Fruit fly (Drosophila melanogaster): ENCODE data around the gene Vha100-1.

The Vha100-1 gene

dm6 chr3R:29083459-29084457, 47.2 kb upstream of the Vha100-1 start (continued):
- TF ChIP-seq CG12659 (GFP tag; optimal IDR thresholded peaks at IDR 0.05) (no peak), twi (tag; optimal IDR thresholded peaks at IDR 0.05) (peak; percentile 89), CG30431 (GFP tag; optimal IDR thresholded peaks at IDR 0.05) (no peak), CG18011 (GFP tag; optimal IDR thresholded peaks at IDR 0.05) (no peak), Rx (GFP tag; IDR thresholded peaks at IDR 0.05) (no peak), Gsc (GFP tag; IDR thresholded peaks at IDR 0.05) (no peak), CG4404 (GFP tag; IDR thresholded peaks at IDR 0.05) (no peak), grau (tag; optimal IDR thresholded peaks at IDR 0.05) (no peak), jing (GFP tag; optimal IDR thresholded peaks at IDR 0.05) (no peak), CG10267 (tag; optimal IDR thresholded peaks at IDR 0.05) (no peak), lilli (GFP tag; optimal IDR thresholded peaks at IDR 0.05) (no peak), HHEX (GFP tag; optimal IDR thresholded peaks at IDR 0.05) (peak; percentile 14), Poxn (GFP tag; IDR thresholded peaks at IDR 0.05) (no peak), CG13894 (tag; optimal IDR thresholded peaks at IDR 0.05) (no peak), CG1529 (GFP tag; optimal IDR thresholded peaks at IDR 0.05) (peak; percentile 47), Fer1 (GFP tag; optimal IDR thresholded peaks at IDR 0.05) (no peak), Dll (GFP tag; IDR thresholded peaks at IDR 0.05; ENCODE audit: partially characterized antibody) (no peak), dysf (GFP tag; IDR thresholded peaks at IDR 0.05) (no peak), maf-S (GFP tag; optimal IDR thresholded peaks at IDR 0.05) (no peak), ase (GFP tag; IDR thresholded peaks at IDR 0.05) (no peak), CG2678 (tag; optimal IDR thresholded peaks at IDR 0.05) (peak; percentile 34), pho (GFP tag; optimal IDR thresholded peaks at IDR 0.05) (no peak), CG15011 (GFP tag; optimal IDR thresholded peaks at IDR 0.05) (no peak), bbx (GFP tag; IDR thresholded peaks at IDR 0.05; ENCODE audit: partially characterized antibody) (no peak), bcd (GFP tag; optimal IDR thresholded peaks at IDR 0.05) (no peak), fd3F (GFP tag; optimal IDR thresholded peaks at IDR 0.05) (no peak), nom (GFP tag; optimal IDR thresholded peaks at IDR 0.05) (no peak), CG8281 (tag; optimal IDR thresholded peaks at IDR 0.05) (no peak), Chrac-16 (GFP tag; optimal IDR thresholded peaks at IDR 0.05) (no peak), CG18476 (GFP tag; optimal IDR thresholded peaks at IDR 0.05) (no peak), her (GFP tag; optimal IDR thresholded peaks at IDR 0.05) (no peak), CG4282 (GFP tag; optimal IDR thresholded peaks at IDR 0.05) (no peak), Xrp1 (GFP tag; IDR thresholded peaks at IDR 0.05) (peak; percentile 35; the same call in 1 of the 2 replicates), Side (GFP tag; optimal IDR thresholded peaks at IDR 0.05) (no peak), prd (optimal IDR thresholded peaks at IDR 0.05) (no peak), prd (GFP tag; IDR thresholded peaks at IDR 0.05) (no peak), ac (GFP tag; optimal IDR thresholded peaks at IDR 0.05) (peak; percentile 63), Dfd (GFP tag; optimal IDR thresholded peaks at IDR 0.05) (no peak), CG9609 (GFP tag; optimal IDR thresholded peaks at IDR 0.05) (no peak), Abd-B (GFP tag; optimal IDR thresholded peaks at IDR 0.05) (no peak), hb (GFP tag; IDR thresholded peaks at IDR 0.05; ENCODE audit: partially characterized antibody) (no peak), Atf3 (GFP tag; optimal IDR thresholded peaks at IDR 0.05) (no peak), CG11247 (GFP tag; IDR thresholded peaks at IDR 0.05) (no peak), Hand (GFP tag; optimal IDR thresholded peaks at IDR 0.05) (no peak), p53 (GFP tag; optimal IDR thresholded peaks at IDR 0.05) (no peak), kay (GFP tag; optimal IDR thresholded peaks at IDR 0.05) (no peak), Tbp (GFP tag; optimal IDR thresholded peaks at IDR 0.05) (no peak), Dref (GFP tag; IDR thresholded peaks at IDR 0.05) (no peak), eve (GFP tag; optimal IDR thresholded peaks at IDR 0.05) (no peak), CG4730 (GFP tag; IDR thresholded peaks at IDR 0.05) (no peak)
